Fruit fly (Drosophila melanogaster): ENCODE measurements around the gene CG33985.

dm6 chr3L:15519492-15519891 is 7.1 kb downstream of the CG33985 start, which contains the start of gene mex1:
- TF ChIP-seq CG32264 (GFP tag; optimal IDR thresholded peaks at IDR 0.05) (no peak), Dfd (GFP tag; optimal IDR thresholded peaks at IDR 0.05) (no peak), OdsH (GFP tag; optimal IDR thresholded peaks at IDR 0.05) (no peak), CrebA (GFP tag; optimal IDR thresholded peaks at IDR 0.05; ENCODE audit: borderline replicate concordance) (no peak), Hr78 (GFP tag; optimal IDR thresholded peaks at IDR 0.05) (no peak), lola (GFP tag; optimal IDR thresholded peaks at IDR 0.05) (no peak), N (GFP tag; optimal IDR thresholded peaks at IDR 0.05) (no peak), Myc (optimal IDR thresholded peaks at IDR 0.05) (no peak), Hr83 (GFP tag; optimal IDR thresholded peaks at IDR 0.05; ENCODE audit: poor library complexity, severe bottlenecking) (no peak), br (GFP tag; optimal IDR thresholded peaks at IDR 0.05) (no peak), fru (GFP tag; optimal IDR thresholded peaks at IDR 0.05) (no peak), psq (GFP tag; optimal IDR thresholded peaks at IDR 0.05) (no peak), Dif (GFP tag; optimal IDR thresholded peaks at IDR 0.05; ENCODE audit: partially characterized antibody) (no peak), Mio (GFP tag; optimal IDR thresholded peaks at IDR 0.05) (no peak)
